Worm (Caenorhabditis elegans) whole organism, L4 larva: ENCODE measurements around the gene ptb-1.

ENCODE experiments used
- R02D3.7 ChIP-seq: fragments of 150-350 bp; sonication (generic microtip); optimal IDR thresholded peaks from 3 replicates; lab custom pipeline; 2014; ENCODE audit warnings: missing biosample characterization, missing genetic modification characterization
- ZK546.5 ChIP-seq, 2 experiments: sonication (generic microtip); optimal IDR thresholded peaks; 2 replicates each; lab custom pipeline; 2017; ENCODE audit warnings: missing biosample characterization in 2 of 2, missing genetic modification characterization in 2 of 2
- dmd-9 ChIP-seq: fragments of 200-800 bp; sonication (Bioruptor generic); IDR thresholded peaks from 2 replicates; pipeline ENCODE4 v1.3.6; 2022; ENCODE audit warnings: missing genetic modification reagents, missing genetic modification characterization, missing compliant biosample characterization
- mdl-1 ChIP-seq, 2 experiments: fragments of 150-350 bp in 1 of 2; sonication (generic microtip) in 1 of 2; optimal IDR thresholded peaks; 2 replicates each; lab custom pipeline; 2014 to 2017; ENCODE audit warnings: missing biosample characterization in 2 of 2, missing genetic modification characterization in 2 of 2
- nhr-42 ChIP-seq: fragments of 200-800 bp; sonication (Bioruptor generic); IDR thresholded peaks from 2 replicates; pipeline ENCODE4 v1.3.6; 2022; ENCODE audit warnings: missing genetic modification characterization, missing compliant biosample characterization
- nhr-76 ChIP-seq: fragments of 150-350 bp; optimal IDR thresholded peaks from 2 replicates; lab custom pipeline; 2014; ENCODE audit warnings: missing biosample characterization, missing genetic modification characterization
- tag-97 ChIP-seq: fragments of 200-800 bp; sonication (Bioruptor generic); IDR thresholded peaks from 2 replicates; pipeline ENCODE4 v1.3.6; 2022; ENCODE audit warnings: missing genetic modification characterization, missing compliant biosample characterization
- unc-62 ChIP-seq, 3 experiments: fragments of 150-350 bp in 1 of 3; sonication (generic microtip); optimal IDR thresholded peaks in 2 of 3; peaks in 1 of 3; 1 replicate in 1 of 3; 2 replicates in 2 of 3; lab custom pipeline; 2014 to 2017; ENCODE audit warnings: missing biosample characterization in 3 of 3, missing genetic modification characterization in 3 of 3, missing genetic modification reagents in 3 of 3, missing genotype in 1 of 3
- zag-1 ChIP-seq: fragments of 150-350 bp; optimal IDR thresholded peaks from 2 replicates; lab custom pipeline; 2014; ENCODE audit warnings: missing biosample characterization, missing genetic modification characterization
- ztf-11 ChIP-seq: fragments of 150-350 bp; optimal IDR thresholded peaks from 2 replicates; lab custom pipeline; 2014; ENCODE audit warnings: missing biosample characterization, missing genetic modification characterization

ce11 chrII:10723069-10723468 is 47.7 kb downstream of the ptb-1 start, which contains the start of gene C09G5.14:
- TF ChIP-seq unc-62 (GFP tag; optimal IDR thresholded peaks at IDR 0.05 in 1 of 2; lab: Kevin White, UChicago) (no peak), unc-62 (tag; optimal IDR thresholded peaks at IDR 0.05; lab: Kevin White, UChicago) (no peak), R02D3.7 (tag; lab: Kevin White, UChicago) (no peak), ZK546.5 (tag; optimal IDR thresholded peaks at IDR 0.05; lab: Kevin White, UChicago) (no peak), mdl-1 (tag; optimal IDR thresholded peaks at IDR 0.05; lab: Kevin White, UChicago) (no peak), ztf-11 (no peak), zag-1 (tag; lab: Kevin White, UChicago) (no peak), tag-97 (GFP tag; lab: Robert Waterston, UW) (no peak), nhr-42 (GFP tag; lab: Robert Waterston, UW) (no peak), dmd-9 (GFP tag; lab: Robert Waterston, UW) (no peak), nhr-76 (tag; lab: Kevin White, UChicago) (no peak)
